Fruit fly (Drosophila melanogaster) whole organism: ENCODE measurements around the gene CG32452.

ENCODE experiments used
- Dll ChIP-seq: fragments of >200 bp; optimal IDR thresholded peaks from 2 replicates; lab custom pipeline; 2017
- pan ChIP-seq: fragments of >200 bp; optimal IDR thresholded peaks from 2 replicates; lab custom pipeline; 2017
- psq ChIP-seq: fragments of >200 bp; optimal IDR thresholded peaks from 2 replicates; lab custom pipeline; 2017

DNA sequence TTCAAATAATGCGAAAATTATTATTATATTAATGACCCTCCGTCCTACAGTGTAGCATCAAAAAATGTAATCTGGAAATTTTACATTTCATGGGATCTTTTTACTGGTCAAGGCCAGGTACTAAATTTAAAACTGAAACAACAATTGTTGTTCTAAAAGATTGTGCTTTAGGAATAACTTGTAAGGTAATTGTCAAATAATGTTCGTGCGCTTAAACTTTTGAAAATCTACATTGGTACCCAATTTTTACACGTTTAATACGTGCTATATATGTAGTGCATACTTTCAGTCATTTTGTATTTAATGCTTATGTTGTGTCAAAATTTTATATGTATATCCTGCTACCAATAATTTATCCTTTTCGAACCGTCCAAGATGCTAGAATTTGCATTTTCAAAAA lies 16.1 kb downstream of the CG32452 start:
- no peak for TF ChIP-seq pan (lab: Kevin White, UChicago)
- TF ChIP-seq Dll (lab: Kevin White, UChicago), result no peak
- no peak for TF ChIP-seq psq (lab: Kevin White, UChicago)
